Fruit fly (Drosophila melanogaster) whole organism, adult: ENCODE results near the gene tkv.

ENCODE experiments used
- CG11617 ChIP-seq: fragments of 200-800 bp; sonication (Bioruptor generic); optimal IDR thresholded peaks from 2 replicates; lab custom pipeline; 2017; ENCODE audit warnings: mild to moderate bottlenecking, missing biosample characterization, missing genetic modification reagents, missing genetic modification characterization
- CG12768 ChIP-seq: fragments of 200-800 bp; sonication (Bioruptor generic); optimal IDR thresholded peaks from 2 replicates; lab custom pipeline; 2017; ENCODE audit warnings: missing biosample characterization, missing genetic modification characterization, mild to moderate bottlenecking, moderate library complexity, missing genetic modification reagents
- CG14711 ChIP-seq: fragments of 200-800 bp; sonication (Bioruptor generic); optimal IDR thresholded peaks from 2 replicates; lab custom pipeline; 2018; ENCODE audit warnings: missing biosample characterization, mild to moderate bottlenecking, missing genetic modification characterization, moderate library complexity
- CG7045 ChIP-seq: fragments of 200-800 bp; sonication (Bioruptor generic); optimal IDR thresholded peaks from 2 replicates; lab custom pipeline; 2017; ENCODE audit warnings: missing biosample characterization, mild to moderate bottlenecking, missing genetic modification characterization
- CG7101 ChIP-seq: fragments of 200-800 bp; sonication (Bioruptor generic); optimal IDR thresholded peaks from 2 replicates; lab custom pipeline; 2018; ENCODE audit warnings: missing biosample characterization, mild to moderate bottlenecking, missing genetic modification characterization, moderate library complexity
- Hr96 ChIP-seq: fragments of 200-800 bp; sonication (Bioruptor generic); optimal IDR thresholded peaks from 2 replicates; lab custom pipeline; 2016; ENCODE audit warnings: missing biosample characterization, missing genetic modification characterization
- Mnt ChIP-seq: fragments of 200-800 bp; sonication (Bioruptor generic); optimal IDR thresholded peaks from 2 replicates; lab custom pipeline; 2016; ENCODE audit warnings: missing biosample characterization, mild to moderate bottlenecking, missing genetic modification characterization
- cnc ChIP-seq, 2 experiments: fragments of >200 bp; optimal IDR thresholded peaks; 2 replicates each; lab custom pipeline; 2017
- kay ChIP-seq: fragments of 200-800 bp; sonication (Bioruptor generic); peaks from one replicate; lab custom pipeline; 2016; ENCODE audit warnings: missing biosample characterization, missing genetic modification characterization, borderline replicate concordance
- ovo ChIP-seq: fragments of 200-800 bp; sonication (Bioruptor generic); optimal IDR thresholded peaks from 2 replicates; lab custom pipeline; 2016; ENCODE audit warnings: missing biosample characterization, missing genetic modification characterization
- pad ChIP-seq: fragments of 200-800 bp; sonication (Bioruptor generic); optimal IDR thresholded peaks from 3 replicates; lab custom pipeline; 2017; ENCODE audit warnings: missing biosample characterization, missing genetic modification characterization, mild to moderate bottlenecking, moderate library complexity, missing genetic modification reagents
- tj ChIP-seq: fragments of 200-800 bp; sonication (Bioruptor generic); optimal IDR thresholded peaks from 3 replicates; lab custom pipeline; 2017; ENCODE audit warnings: missing biosample characterization, mild to moderate bottlenecking, missing genetic modification characterization, moderate library complexity

- TF ChIP-seq tj (GFP tag; lab: Kevin White, UChicago) (no peak), pad (no peak), CG14711 (tag; lab: Kevin White, UChicago) (no peak), Hr96 (no peak), ovo (GFP tag; lab: Kevin White, UChicago) (no peak), CG7101 (tag; lab: Kevin White, UChicago) (no peak), CG12768 (no peak), kay (GFP tag; lab: Kevin White, UChicago) (no peak), CG7045 (GFP tag; lab: Kevin White, UChicago) (no peak), cnc (optimal IDR thresholded peaks at IDR 0.05; lab: Kevin White, UChicago) (no peak), Mnt (GFP tag; lab: Kevin White, UChicago) (no peak), CG11617 (no peak)
Observed at dm6 chr2L:5277262-5278008, 6.3 kb upstream of the tkv start.
